Worm (Caenorhabditis elegans): ENCODE results near the gene T14G10.8.

DNA sequence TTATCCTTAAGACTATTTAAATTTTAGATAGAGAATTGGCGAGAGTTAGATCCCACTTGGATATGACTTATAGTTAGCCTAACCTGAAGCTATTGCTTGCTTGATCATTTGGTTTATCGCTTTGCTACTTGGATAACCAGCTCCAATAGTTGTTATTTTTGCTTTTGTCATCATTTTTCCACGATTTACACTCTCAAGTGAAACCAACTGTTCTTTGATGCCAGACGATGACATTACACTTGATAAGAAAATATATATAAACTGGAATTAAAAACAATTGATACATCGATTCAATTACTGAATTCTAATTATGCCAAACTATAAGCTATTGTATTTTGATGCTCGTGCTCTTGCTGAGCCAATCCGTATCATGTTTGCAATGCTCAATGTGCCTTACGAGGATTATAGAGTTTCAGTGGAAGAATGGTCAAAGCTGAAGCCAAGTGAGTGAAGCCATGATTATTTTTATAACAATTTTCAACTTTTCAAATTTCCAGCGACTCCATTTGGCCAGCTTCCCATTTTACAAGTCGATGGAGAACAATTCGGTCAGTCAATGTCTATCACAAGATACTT, 4.8 kb downstream of the T14G10.8 start, which contains the start of the genes gst-2, gst-4 and dhs-12:
- TF ChIP-seq pqm-1 (tag; optimal IDR thresholded peaks at IDR 0.05) (no peak), nhr-11 (tag; optimal IDR thresholded peaks at IDR 0.05) (no peak), ama-1 (optimal IDR thresholded peaks at IDR 0.05) (no peak), unc-86 (tag; optimal IDR thresholded peaks at IDR 0.05) (no peak), lin-11 (tag; optimal IDR thresholded peaks at IDR 0.05) (no peak), pha-2 (tag; optimal IDR thresholded peaks at IDR 0.05) (no peak), hlh-6 (tag; optimal IDR thresholded peaks at IDR 0.05) (no peak), ceh-34 (tag; optimal IDR thresholded peaks at IDR 0.05) (no peak), pax-1 (tag; optimal IDR thresholded peaks at IDR 0.05) (no peak)
